Fruit fly (Drosophila melanogaster) whole organism: ENCODE results near the gene MtnE.

Experiments used
- CG8478 ChIP-seq: fragments of >200 bp; optimal IDR thresholded peaks from 2 replicates; lab custom pipeline; 2018; ENCODE audit warnings: inconsistent platforms
- psq ChIP-seq: fragments of >200 bp; optimal IDR thresholded peaks from 2 replicates; lab custom pipeline; 2017
- usp ChIP-seq: fragments of >200 bp; optimal IDR thresholded peaks from 2 replicates; lab custom pipeline; 2017; ENCODE audit warnings: missing biosample characterization, missing genetic modification characterization, mixed read lengths

DNA sequence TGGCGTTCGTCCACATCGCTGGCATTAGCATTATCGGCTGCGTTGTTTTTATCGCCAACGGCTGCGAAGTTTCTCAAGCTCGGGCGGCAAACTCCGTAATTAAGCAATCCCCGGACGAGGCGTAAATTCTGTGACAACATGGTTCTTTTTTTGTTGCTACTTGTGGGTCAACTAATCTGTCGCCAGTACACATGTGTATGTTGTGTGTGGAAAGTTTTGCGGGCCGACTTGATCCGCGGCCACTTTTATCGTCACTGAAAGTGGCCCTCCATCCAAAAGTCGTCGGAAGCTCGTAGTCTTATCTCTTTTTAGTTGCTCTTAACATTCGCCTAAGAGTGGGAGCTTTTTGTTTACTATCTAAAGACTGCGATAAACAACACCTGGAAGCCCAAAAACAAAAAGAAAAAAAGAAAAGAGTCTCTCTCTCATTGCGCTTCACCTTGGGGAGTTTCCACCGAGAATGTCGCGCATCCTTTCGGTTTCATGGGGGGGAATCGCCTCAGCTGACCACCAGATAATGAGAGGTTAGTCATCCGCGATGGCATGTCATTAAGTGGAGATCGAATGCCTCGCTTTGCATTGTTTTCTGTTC is 29.4 kb upstream of the MtnE start, which contains the start of gene CG10877:
- TF ChIP-seq usp (no peak), CG8478 (no peak), psq (lab: Kevin White, UChicago) (no peak)
